Worm (Caenorhabditis elegans) whole organism, L2 larva: ENCODE results near the gene ddn-1.

ENCODE experiments used
- R02D3.7 ChIP-seq: fragments of 150-350 bp; optimal IDR thresholded peaks from 2 replicates; lab custom pipeline; 2014; ENCODE audit warnings: missing biosample characterization, missing genetic modification characterization
- aly-2 ChIP-seq: fragments of 150-350 bp; optimal IDR thresholded peaks from 2 replicates; lab custom pipeline; 2014; ENCODE audit warnings: missing biosample characterization, missing genetic modification characterization
- ama-1 ChIP-seq: fragments of 150-350 bp; optimal IDR thresholded peaks from 2 replicates; lab custom pipeline; 2018; ENCODE audit warnings: inconsistent platforms
- ceh-16 ChIP-seq: fragments of 150-350 bp; optimal IDR thresholded peaks from 2 replicates; lab custom pipeline; 2014; ENCODE audit warnings: missing biosample characterization, missing genetic modification characterization
- elt-3 ChIP-seq: sonication (generic microtip); optimal IDR thresholded peaks from 2 replicates; lab custom pipeline; 2017; ENCODE audit warnings: missing biosample characterization, missing genetic modification characterization
- nhr-10 ChIP-seq: sonication (generic microtip); optimal IDR thresholded peaks from 2 replicates; lab custom pipeline; 2017; ENCODE audit warnings: missing biosample characterization, missing genetic modification characterization
- unc-39 ChIP-seq: fragments of 150-350 bp; optimal IDR thresholded peaks from 2 replicates; lab custom pipeline; 2014; ENCODE audit warnings: missing biosample characterization, missing genetic modification characterization
- unc-55 ChIP-seq: fragments of 150-350 bp; sonication (generic microtip); optimal IDR thresholded peaks from 3 replicates; lab custom pipeline; 2014; ENCODE audit warnings: missing biosample characterization, missing genetic modification reagents, missing genetic modification characterization

DNA sequence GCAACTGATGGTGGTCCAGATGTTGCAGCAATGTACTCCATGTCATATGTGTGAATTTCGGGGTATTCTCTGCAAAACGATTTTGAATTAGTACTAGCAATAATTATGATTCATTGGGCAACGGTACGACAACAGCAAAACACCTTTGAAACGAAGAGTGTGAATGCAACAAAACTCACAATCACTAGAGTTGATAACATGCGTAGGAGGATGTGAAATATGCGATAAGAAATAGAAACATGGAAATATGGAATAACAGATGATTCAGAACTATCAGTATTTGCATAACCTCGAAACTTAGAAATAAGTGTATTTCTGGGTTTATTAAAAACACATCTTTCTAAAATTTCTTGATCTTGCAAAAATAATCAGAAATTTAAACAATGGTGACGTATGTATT, 35.2 kb upstream of the ddn-1 start:
- TF ChIP-seq aly-2 = no peak
- TF ChIP-seq unc-39 (tag; lab: Kevin White, UChicago) = no peak
- no peak for TF ChIP-seq elt-3 (tag; lab: Kevin White, UChicago)
- no peak for TF ChIP-seq unc-55
- no peak for TF ChIP-seq nhr-10 (tag; lab: Kevin White, UChicago)
- no peak for TF ChIP-seq ama-1 (lab: Kevin White, UChicago)
- TF ChIP-seq ceh-16 (tag; lab: Kevin White, UChicago) = no peak
- no peak for TF ChIP-seq R02D3.7 (tag; lab: Kevin White, UChicago)
